Fruit fly (Drosophila melanogaster) whole organism, wandering third instar larva: ENCODE measurements around the gene CG9775.

Experiments
- Abd-B ChIP-seq: fragments of >200 bp; optimal IDR thresholded peaks from 2 replicates; lab custom pipeline; 2017; ENCODE audit warnings: missing biosample characterization, missing genetic modification characterization
- CG32264 ChIP-seq: fragments of 200-800 bp; sonication (Bioruptor generic); optimal IDR thresholded peaks from 2 replicates; lab custom pipeline; 2016; ENCODE audit warnings: missing biosample characterization, missing genetic modification characterization
- CG9705 ChIP-seq: fragments of 200-800 bp; sonication (Bioruptor generic); optimal IDR thresholded peaks from 2 replicates; lab custom pipeline; 2018; ENCODE audit warnings: missing biosample characterization, mild to moderate bottlenecking, missing genetic modification characterization
- Dfd ChIP-seq: fragments of >200 bp; optimal IDR thresholded peaks from 2 replicates; lab custom pipeline; 2017; ENCODE audit warnings: missing biosample characterization, missing genetic modification characterization
- Dif ChIP-seq: fragments of 200-275, 200-300 bp; sonication (Bioruptor generic); optimal IDR thresholded peaks from 2 replicates; lab custom pipeline; 2018; ENCODE audit warnings: missing biosample characterization, missing genetic modification characterization; ENCODE audit not compliant: partially characterized antibody
- GATAd ChIP-seq: sonication (Bioruptor generic); optimal IDR thresholded peaks from 2 replicates; lab custom pipeline; 2016; ENCODE audit warnings: missing biosample characterization, missing genetic modification characterization
- HLH106 ChIP-seq: fragments of 200-800 bp; optimal IDR thresholded peaks from 3 replicates; lab custom pipeline; 2019; ENCODE audit warnings: missing biosample characterization, mild to moderate bottlenecking, missing genetic modification characterization, moderate library complexity
- Hnf4 ChIP-seq: fragments of 200-800 bp; sonication (Bioruptor generic); optimal IDR thresholded peaks from 2 replicates; lab custom pipeline; 2016; ENCODE audit warnings: missing biosample characterization, mild to moderate bottlenecking, missing genetic modification characterization
- Hr78 ChIP-seq: fragments of >200 bp; optimal IDR thresholded peaks from 2 replicates; lab custom pipeline; 2017; ENCODE audit warnings: missing biosample characterization, missing genetic modification characterization
- Hr83 ChIP-seq: fragments of 200-300 bp; sonication (Bioruptor generic); optimal IDR thresholded peaks from 2 replicates; lab custom pipeline; 2016; ENCODE audit warnings: missing biosample characterization, mild to moderate bottlenecking, missing genetic modification characterization, moderate library complexity; ENCODE audit not compliant: poor library complexity, severe bottlenecking
- Jra ChIP-seq: sonication (Bioruptor generic); optimal IDR thresholded peaks from 2 replicates; lab custom pipeline; 2016; ENCODE audit warnings: missing biosample characterization, missing genetic modification characterization
- Myc ChIP-seq: fragments of >200 bp; optimal IDR thresholded peaks from 2 replicates; lab custom pipeline; 2017
- N ChIP-seq: fragments of >200 bp; optimal IDR thresholded peaks from 2 replicates; lab custom pipeline; 2018; ENCODE audit warnings: missing biosample characterization, missing external identifiers, missing genetic modification characterization
- OdsH ChIP-seq: fragments of 200-800 bp; sonication (Bioruptor generic); optimal IDR thresholded peaks from 2 replicates; lab custom pipeline; 2016; ENCODE audit warnings: missing biosample characterization, mild to moderate bottlenecking, missing genetic modification characterization
- Rel ChIP-seq, 2 experiments: fragments of 200-800 bp; sonication (Bioruptor generic) in 1 of 2; optimal IDR thresholded peaks; 2 replicates in 1 of 2; 3 replicates in 1 of 2; lab custom pipeline; 2016 to 2019; ENCODE audit warnings: mild to moderate bottlenecking in 2 of 2, missing biosample characterization in 2 of 2, missing genetic modification characterization in 2 of 2, moderate library complexity in 1 of 2
- Sp1 ChIP-seq: fragments of 200-800 bp; sonication (Bioruptor generic); optimal IDR thresholded peaks from 3 replicates; lab custom pipeline; 2019; ENCODE audit warnings: missing biosample characterization, mild to moderate bottlenecking, missing genetic modification characterization, moderate library complexity
- Vsx2 ChIP-seq: fragments of 200-300, 225-300 bp; sonication (Bioruptor generic); optimal IDR thresholded peaks from 2 replicates; lab custom pipeline; 2018; ENCODE audit warnings: missing biosample characterization, missing genetic modification characterization; ENCODE audit not compliant: partially characterized antibody
- br ChIP-seq: fragments of 200-800 bp; sonication (Bioruptor generic); optimal IDR thresholded peaks from 2 replicates; lab custom pipeline; 2016; ENCODE audit warnings: missing biosample characterization, missing genetic modification characterization
- brk ChIP-seq: fragments of 200-800 bp; sonication (Bioruptor generic); optimal IDR thresholded peaks from 2 replicates; lab custom pipeline; 2016; ENCODE audit warnings: missing biosample characterization, mild to moderate bottlenecking, missing genetic modification characterization
- dmrt93B ChIP-seq: fragments of 200-800 bp; sonication (Bioruptor generic); optimal IDR thresholded peaks from 2 replicates; lab custom pipeline; 2018; ENCODE audit warnings: missing biosample characterization, mild to moderate bottlenecking, missing genetic modification characterization
- dsf ChIP-seq: sonication (Bioruptor generic); optimal IDR thresholded peaks from 2 replicates; lab custom pipeline; 2016; ENCODE audit warnings: missing biosample characterization, missing genetic modification characterization, borderline replicate concordance
- ey ChIP-seq: fragments of 200-800 bp; sonication (Bioruptor generic); optimal IDR thresholded peaks from 2 replicates; lab custom pipeline; 2016; ENCODE audit warnings: missing biosample characterization, missing genetic modification characterization
- foxo ChIP-seq, 2 experiments: fragments of 200-800 bp; sonication (Bioruptor generic); optimal IDR thresholded peaks; 2 replicates in 1 of 2; 3 replicates in 1 of 2; lab custom pipeline; 2016 to 2017; ENCODE audit warnings: missing biosample characterization in 2 of 2, missing genetic modification characterization in 2 of 2
- fru ChIP-seq: fragments of 200-800 bp; sonication (Bioruptor generic); optimal IDR thresholded peaks from 3 replicates; lab custom pipeline; 2016; ENCODE audit warnings: missing biosample characterization, mild to moderate bottlenecking, missing genetic modification characterization
- h ChIP-seq: fragments of 200-800 bp; sonication (Bioruptor generic); optimal IDR thresholded peaks from 3 replicates; lab custom pipeline; 2016; ENCODE audit warnings: missing biosample characterization, mild to moderate bottlenecking, missing genetic modification characterization
- jim ChIP-seq: fragments of 175-275, 200-325 bp; sonication (Bioruptor generic); optimal IDR thresholded peaks from 2 replicates; lab custom pipeline; 2016; ENCODE audit warnings: missing biosample characterization, mild to moderate bottlenecking, missing genetic modification characterization
- lola ChIP-seq: fragments of >200 bp; optimal IDR thresholded peaks from 2 replicates; lab custom pipeline; 2017; ENCODE audit warnings: missing biosample characterization, missing genetic modification characterization
- pan ChIP-seq: fragments of >200 bp; optimal IDR thresholded peaks from 2 replicates; lab custom pipeline; 2017
- psq ChIP-seq: fragments of 200-800 bp; sonication (Bioruptor generic); optimal IDR thresholded peaks from 3 replicates; lab custom pipeline; 2017; ENCODE audit warnings: missing biosample characterization, mild to moderate bottlenecking, missing genetic modification characterization, moderate library complexity
- rgr ChIP-seq: fragments of 200-800 bp; sonication (Bioruptor generic); optimal IDR thresholded peaks from 3 replicates; lab custom pipeline; 2016; ENCODE audit warnings: missing biosample characterization, mild to moderate bottlenecking, missing genetic modification characterization
- sage ChIP-seq: fragments of 200-800 bp; sonication (Bioruptor generic); optimal IDR thresholded peaks from 2 replicates; lab custom pipeline; 2016; ENCODE audit warnings: missing biosample characterization, mild to moderate bottlenecking, missing genetic modification characterization
- sv ChIP-seq: fragments of 200-800 bp; sonication (Bioruptor generic); optimal IDR thresholded peaks from 3 replicates; lab custom pipeline; 2016; ENCODE audit warnings: missing biosample characterization, missing genetic modification characterization
- tai ChIP-seq: sonication (Bioruptor generic); optimal IDR thresholded peaks from 2 replicates; lab custom pipeline; 2016; ENCODE audit warnings: missing biosample characterization, missing genetic modification characterization
- usp ChIP-seq: fragments of >200 bp; optimal IDR thresholded peaks from 2 replicates; lab custom pipeline; 2017; ENCODE audit warnings: missing biosample characterization, missing genetic modification characterization
- woc ChIP-seq: sonication (Bioruptor generic); optimal IDR thresholded peaks from 2 replicates; lab custom pipeline; 2016; ENCODE audit warnings: missing biosample characterization, mild to moderate bottlenecking, missing genetic modification characterization

CG9775 gene

dm6 chr3R:4658991-4659933, 17.6 kb upstream of the CG9775 start, which contains the start of gene smash (continued):
- TF ChIP-seq sage (GFP tag; lab: Kevin White, UChicago) (peak; percentile 4), h (GFP tag; lab: Kevin White, UChicago) (peak; percentile 56), Rel (GFP tag; optimal IDR thresholded peaks at IDR 0.05; lab: Kevin White, UChicago) (no peak), Rel (tag; optimal IDR thresholded peaks at IDR 0.05; lab: Kevin White, UChicago) (peak; percentile 89), Myc (peak; percentile 41)

DNA sequence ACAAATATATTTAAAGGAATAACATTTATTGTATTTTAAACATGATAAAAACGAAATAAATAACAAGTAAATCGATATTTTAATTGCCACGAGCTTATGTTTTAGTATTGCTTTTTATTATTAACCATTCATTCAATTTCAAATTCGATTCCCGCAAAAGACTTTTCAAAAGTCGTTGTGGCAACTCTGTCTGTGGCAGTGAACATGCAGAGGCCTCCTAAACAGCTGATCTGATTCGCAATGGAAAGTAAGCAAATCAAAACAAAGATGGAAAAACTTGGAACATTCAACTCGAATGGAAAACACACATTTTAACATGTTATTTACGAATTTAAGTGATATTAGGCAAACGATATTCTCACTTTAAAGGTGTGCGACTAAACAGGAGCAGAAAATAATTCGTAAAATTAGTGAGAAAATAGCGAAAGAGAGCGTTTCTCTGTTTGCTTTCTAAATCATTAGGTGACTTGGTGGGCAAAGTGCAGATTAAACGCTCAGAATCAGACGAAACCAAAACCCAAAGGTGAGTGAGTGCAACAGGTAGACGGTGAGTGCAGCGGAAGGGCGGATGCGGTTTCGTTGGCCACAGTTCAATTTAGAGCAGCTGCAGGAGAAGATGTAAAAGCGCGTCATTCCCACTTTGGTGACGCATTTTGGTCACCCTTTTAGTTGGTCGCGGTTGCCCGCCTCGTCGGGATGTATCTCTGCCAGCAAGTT, 13.1 kb upstream of the CG9775 start, which contains the start of gene spartin:
spartin (plus strand) TSS at position 244 of the 717 bp plus-strand sequence.
- TF ChIP-seq usp (GFP tag; lab: Kevin White, UChicago) (no peak), Hnf4 (GFP tag; lab: Kevin White, UChicago) (peak; percentile 65), dsf (no peak), fru (GFP tag; lab: Kevin White, UChicago) (no peak), jim (GFP tag; lab: Kevin White, UChicago) (no peak), CG9705 (GFP tag; lab: Kevin White, UChicago) (no peak), brk (no peak), OdsH (peak; percentile 45), br (GFP tag; lab: Kevin White, UChicago) (no peak), sage (GFP tag; lab: Kevin White, UChicago) (peak; percentile 63), Hr78 (no peak), tai (GFP tag; lab: Kevin White, UChicago) (no peak), CG32264 (GFP tag; lab: Kevin White, UChicago) (no peak), GATAd (GFP tag; lab: Kevin White, UChicago) (peak; percentile 19), Abd-B (no peak), Vsx2 (GFP tag; lab: Kevin White, UChicago) (peak; percentile 94), Rel (GFP tag; optimal IDR thresholded peaks at IDR 0.05; lab: Kevin White, UChicago) (no peak), Rel (tag; optimal IDR thresholded peaks at IDR 0.05; lab: Kevin White, UChicago) (no peak), Dif (GFP tag; lab: Kevin White, UChicago) (peak; percentile 83), Hr83 (GFP tag; lab: Kevin White, UChicago) (peak; percentile 68), psq (GFP tag; lab: Kevin White, UChicago) (peak; percentile 51), Myc (no peak), dmrt93B (GFP tag; lab: Kevin White, UChicago) (no peak), h (GFP tag; lab: Kevin White, UChicago) (peak; percentile 60), Dfd (GFP tag; lab: Kevin White, UChicago) (no peak), Jra (GFP tag; lab: Kevin White, UChicago) (no peak), rgr (GFP tag; lab: Kevin White, UChicago) (peak; percentile 94), pan (lab: Kevin White, UChicago) (no peak), HLH106 (tag; lab: Kevin White, UChicago) (peak; percentile 1), lola (GFP tag; lab: Kevin White, UChicago) (no peak), Sp1 (GFP tag; lab: Kevin White, UChicago) (no peak), foxo (GFP tag; optimal IDR thresholded peaks at IDR 0.05; lab: Kevin White, UChicago) (peak in 1 of 2 experiments; percentile 59), woc (GFP tag; lab: Kevin White, UChicago) (no peak), N (GFP tag; lab: Kevin White, UChicago) (no peak), sv (GFP tag; lab: Kevin White, UChicago) (no peak), ey (peak; percentile 15)
